Fruit fly (Drosophila melanogaster): Measurements from ENCODE around the gene Tsen34.

DNA sequence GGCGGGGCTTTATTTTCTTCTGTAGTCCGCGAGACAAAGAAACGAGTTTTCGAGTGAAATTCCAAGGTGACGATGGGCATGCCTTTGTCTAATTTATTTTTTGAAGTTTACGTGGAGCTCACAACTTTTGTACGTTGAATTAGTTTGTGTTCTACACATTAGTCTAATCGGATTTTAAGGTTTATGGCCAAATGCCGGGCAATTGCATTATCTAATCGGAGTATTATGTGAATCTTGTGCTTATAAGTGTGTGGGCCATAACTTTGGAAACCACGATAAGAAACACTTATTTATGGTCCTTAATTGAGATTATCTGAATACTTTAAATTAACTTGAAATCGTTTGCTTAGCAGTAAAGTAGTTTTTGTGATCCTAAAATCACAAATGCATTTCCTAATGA is 48.8 kb downstream of the Tsen34 start:
- TF ChIP-seq Smox (GFP tag; optimal IDR thresholded peaks at IDR 0.05) (no peak), CG9139 (GFP tag; optimal IDR thresholded peaks at IDR 0.05) (no peak), fd59A (GFP tag; optimal IDR thresholded peaks at IDR 0.05) (no peak), Eip78C (GFP tag) (no peak), CG8319 (GFP tag; optimal IDR thresholded peaks at IDR 0.05) (no peak), CG6808 (GFP tag; optimal IDR thresholded peaks at IDR 0.05) (no peak), svp (GFP tag) (no peak), CG8119 (GFP tag; IDR thresholded peaks at IDR 0.05) (no peak), Eip93F (GFP tag; optimal IDR thresholded peaks at IDR 0.05) (no peak), esn (GFP tag; optimal IDR thresholded peaks at IDR 0.05) (no peak), cyc (GFP tag; optimal IDR thresholded peaks at IDR 0.05) (no peak), CG10669 (GFP tag; optimal IDR thresholded peaks at IDR 0.05) (no peak), CG11902 (GFP tag; optimal IDR thresholded peaks at IDR 0.05) (no peak), CG34406 (GFP tag; optimal IDR thresholded peaks at IDR 0.05) (no peak)
